Worm (Caenorhabditis elegans): ENCODE measurements around the gene srj-55.

ce11 chrV:2891927-2892326 lies 34.2 kb upstream of the srj-55 start, which contains the start of gene F37B4.15:
- no peak for TF ChIP-seq dao-5 (tag; optimal IDR thresholded peaks at IDR 0.05)
- TF ChIP-seq him-1 (tag; optimal IDR thresholded peaks at IDR 0.05): no peak
- no peak for TF ChIP-seq W03F9.2 (tag; optimal IDR thresholded peaks at IDR 0.05)

Data from whole organism, L4/young adult.